Worm (Caenorhabditis elegans): ENCODE results near the gene tbc-16.

- TF ChIP-seq ama-1 (optimal IDR thresholded peaks at IDR 0.05) (no peak), scrt-1 (GFP tag; IDR thresholded peaks at IDR 0.05) (no peak), ets-7 (tag; optimal IDR thresholded peaks at IDR 0.05) (no peak), tbx-37 (GFP tag; conservative IDR thresholded peaks at IDR 0.05) (no peak), flt-1 (GFP tag; IDR thresholded peaks at IDR 0.05) (no peak)
These were observed 47.4 kb downstream of the tbc-16 start, which contains the start of gene acs-17 for ce11 chrX:5944488-5944887.

Data from whole organism, early embryonic.